Fruit fly (Drosophila melanogaster) whole organism, embryonic: ENCODE measurements around the gene CG4278.

ENCODE experiments used
- Atf-2 ChIP-seq: fragments of 200-800 bp; sonication (Bioruptor generic); optimal IDR thresholded peaks from 2 replicates; lab custom pipeline; 2016; ENCODE audit warnings: missing biosample characterization, missing genetic modification characterization
- BEAF-32 ChIP-seq: fragments of 200-800 bp; sonication (Bioruptor generic); optimal IDR thresholded peaks from 3 replicates; lab custom pipeline; 2017; ENCODE audit warnings: missing biosample characterization, missing genetic modification characterization, mild to moderate bottlenecking, moderate library complexity, missing genetic modification reagents
- Blimp-1 ChIP-seq: fragments of 200-800 bp; sonication (Bioruptor generic); optimal IDR thresholded peaks from 3 replicates; lab custom pipeline; 2018; ENCODE audit warnings: missing biosample characterization, missing genetic modification characterization, mild to moderate bottlenecking, moderate library complexity, missing genetic modification reagents
- CG10321 ChIP-seq: fragments of 200-800 bp; sonication (Bioruptor generic); IDR thresholded peaks from 2 replicates; pipeline ENCODE4 v1.3.6; 2022; ENCODE audit warnings: missing biosample characterization, missing genetic modification characterization
- CG10654 ChIP-seq: fragments of 200-800 bp; sonication (Bioruptor generic); optimal IDR thresholded peaks from 2 replicates; lab custom pipeline; 2016; ENCODE audit warnings: missing biosample characterization, missing genetic modification characterization
- CG11456 ChIP-seq: fragments of 200-800 bp; sonication (Bioruptor generic); IDR thresholded peaks from 3 replicates; pipeline ENCODE4 v1.3.6; 2022; ENCODE audit warnings: missing biosample characterization, missing genetic modification characterization
- CG12155 ChIP-seq: fragments of 200-800 bp; sonication (Bioruptor generic); optimal IDR thresholded peaks from 3 replicates; lab custom pipeline; 2016; ENCODE audit warnings: missing biosample characterization, missing genetic modification characterization
- CG13424 ChIP-seq: fragments of 200-800 bp; sonication (Bioruptor generic); optimal IDR thresholded peaks from 2 replicates; lab custom pipeline; 2019; ENCODE audit warnings: missing biosample characterization, mild to moderate bottlenecking, missing genetic modification characterization, moderate library complexity
- CG14965 ChIP-seq: fragments of 200-800 bp; sonication (Bioruptor generic); optimal IDR thresholded peaks from 2 replicates; lab custom pipeline; 2016; ENCODE audit warnings: missing biosample characterization, missing genetic modification characterization, borderline replicate concordance
- CG15269 ChIP-seq: fragments of 200-800 bp; sonication (Bioruptor generic); optimal IDR thresholded peaks from 2 replicates; lab custom pipeline; 2018; ENCODE audit warnings: missing biosample characterization, mild to moderate bottlenecking, missing genetic modification characterization, moderate library complexity
- CG1647 ChIP-seq: fragments of 200-800 bp; sonication (Bioruptor generic); optimal IDR thresholded peaks from 3 replicates; lab custom pipeline; 2016; ENCODE audit warnings: missing biosample characterization, missing genetic modification characterization
- CG17385 ChIP-seq: fragments of 200-800 bp; sonication (Bioruptor generic); optimal IDR thresholded peaks from 3 replicates; lab custom pipeline; 2018; ENCODE audit warnings: missing biosample characterization, mild to moderate bottlenecking, missing genetic modification characterization
- CG18619 ChIP-seq: fragments of 200-800 bp; sonication (Bioruptor generic); optimal IDR thresholded peaks from 3 replicates; lab custom pipeline; 2017; ENCODE audit warnings: missing biosample characterization, mild to moderate bottlenecking, missing genetic modification characterization
- CG4328 ChIP-seq: fragments of 200-800 bp; sonication (Bioruptor generic); optimal IDR thresholded peaks from 3 replicates; lab custom pipeline; 2017; ENCODE audit warnings: missing biosample characterization, missing genetic modification reagents, missing genetic modification characterization
- CG4617 ChIP-seq: fragments of 200-800 bp; sonication (Bioruptor generic); optimal IDR thresholded peaks from 3 replicates; lab custom pipeline; 2016; ENCODE audit warnings: missing biosample characterization, missing genetic modification characterization, borderline replicate concordance
- CG6654 ChIP-seq: fragments of 200-800 bp; sonication (Bioruptor generic); optimal IDR thresholded peaks from 2 replicates; lab custom pipeline; 2017; ENCODE audit warnings: missing biosample characterization, mild to moderate bottlenecking, missing genetic modification characterization
- CG7556 ChIP-seq: fragments of 200-800 bp; sonication (Bioruptor generic); optimal IDR thresholded peaks from 2 replicates; lab custom pipeline; 2017; ENCODE audit warnings: missing biosample characterization, mild to moderate bottlenecking, missing genetic modification characterization
- CG7839 ChIP-seq: fragments of 200-800 bp; sonication (Bioruptor generic); optimal IDR thresholded peaks from 3 replicates; lab custom pipeline; 2018; ENCODE audit warnings: missing biosample characterization, mild to moderate bottlenecking, missing genetic modification characterization, moderate library complexity
- CG7928 ChIP-seq: fragments of 200-800 bp; sonication (Bioruptor generic); optimal IDR thresholded peaks from 2 replicates; lab custom pipeline; 2017; ENCODE audit warnings: missing biosample characterization, mild to moderate bottlenecking, missing genetic modification characterization
- CG8388 ChIP-seq: fragments of 200-800 bp; sonication (Bioruptor generic); optimal IDR thresholded peaks from 2 replicates; lab custom pipeline; 2019; ENCODE audit warnings: missing biosample characterization, mild to moderate bottlenecking, missing genetic modification characterization, moderate library complexity
- CG9932 ChIP-seq: fragments of 200-800 bp; sonication (Bioruptor generic); IDR thresholded peaks from 2 replicates; pipeline ENCODE4 v1.3.6; 2022; ENCODE audit warnings: missing biosample characterization, missing genetic modification characterization
- CkIIα-i1 ChIP-seq: fragments of 200-800 bp; sonication (Bioruptor generic); IDR thresholded peaks from 2 replicates; pipeline ENCODE4 v1.3.6; 2022; ENCODE audit warnings: missing biosample characterization, missing genetic modification characterization
- Fer3 ChIP-seq: fragments of 200-800 bp; sonication (Bioruptor generic); optimal IDR thresholded peaks from 2 replicates; lab custom pipeline; 2018; ENCODE audit warnings: missing biosample characterization, mild to moderate bottlenecking, missing genetic modification characterization, moderate library complexity
- H2.0 ChIP-seq: fragments of 200-800 bp; sonication (Bioruptor generic); IDR thresholded peaks from 2 replicates; pipeline ENCODE4 v1.3.6; 2022; ENCODE audit warnings: missing biosample characterization, missing genetic modification characterization
- Hand ChIP-seq: fragments of 200-800 bp; sonication (Bioruptor generic); optimal IDR thresholded peaks from 2 replicates; lab custom pipeline; 2017; ENCODE audit warnings: mild to moderate bottlenecking, missing biosample characterization, missing genetic modification reagents, missing genetic modification characterization
- Hr78 ChIP-seq, 2 experiments: fragments of 200-800 bp in 1 of 2; fragments of >200 bp in 1 of 2; sonication (Bioruptor generic) in 1 of 2; optimal IDR thresholded peaks; 2 replicates each; lab custom pipeline; 2017 to 2019; ENCODE audit warnings: missing biosample characterization in 2 of 2, missing genetic modification characterization in 2 of 2, mild to moderate bottlenecking in 1 of 2, moderate library complexity in 1 of 2
- Kr ChIP-seq: fragments of 200-800 bp; sonication (Bioruptor generic); optimal IDR thresholded peaks from 2 replicates; lab custom pipeline; 2017; ENCODE audit warnings: missing biosample characterization, mild to moderate bottlenecking, missing genetic modification characterization
- Mes4 ChIP-seq: fragments of 200-800 bp; sonication (Bioruptor generic); optimal IDR thresholded peaks from 2 replicates; lab custom pipeline; 2016; ENCODE audit warnings: missing biosample characterization, missing genetic modification characterization
- Ptx1 ChIP-seq: fragments of 200-800 bp; sonication (Bioruptor generic); IDR thresholded peaks from 2 replicates; pipeline ENCODE4 v1.3.6; 2022; ENCODE audit warnings: missing biosample characterization, missing genetic modification characterization
- Stat92E ChIP-seq, 3 experiments: fragments of >200 bp in 2 of 3; fragments of 200-800 bp in 1 of 3; sonication (Bioruptor generic) in 1 of 3; optimal IDR thresholded peaks; 2 replicates each; lab custom pipeline; 2017 to 2019; ENCODE audit warnings: missing biosample characterization in 3 of 3, missing genetic modification characterization in 3 of 3, mild to moderate bottlenecking in 1 of 3, moderate library complexity in 1 of 3
- ato ChIP-seq: fragments of 200-800 bp; sonication (Bioruptor generic); IDR thresholded peaks from 2 replicates; pipeline ENCODE4 v1.3.6; 2022; ENCODE audit warnings: missing biosample characterization, missing genetic modification characterization; ENCODE audit not compliant: partially characterized antibody
- bigmax ChIP-seq: fragments of 200-800 bp; sonication (Bioruptor generic); optimal IDR thresholded peaks from 2 replicates; lab custom pipeline; 2018; ENCODE audit warnings: missing biosample characterization, mild to moderate bottlenecking, missing genetic modification characterization
- btn ChIP-seq: fragments of 200-800 bp; sonication (Bioruptor generic); optimal IDR thresholded peaks from 2 replicates; lab custom pipeline; 2016; ENCODE audit warnings: missing biosample characterization, missing genetic modification characterization
- chif ChIP-seq, 2 experiments: fragments of 200-800 bp; sonication (Bioruptor generic); optimal IDR thresholded peaks; 3 replicates each; lab custom pipeline; 2016; ENCODE audit warnings: missing biosample characterization in 2 of 2, missing genetic modification characterization in 2 of 2
- chinmo ChIP-seq: fragments of 200-800 bp; sonication (Bioruptor generic); IDR thresholded peaks from 4 replicates; pipeline ENCODE4 v1.3.6; 2022; ENCODE audit warnings: missing biosample characterization, missing genetic modification characterization; ENCODE audit not compliant: partially characterized antibody
- chn ChIP-seq: fragments of 200-800 bp; sonication (Bioruptor generic); optimal IDR thresholded peaks from 2 replicates; lab custom pipeline; 2016; ENCODE audit warnings: missing biosample characterization, missing genetic modification characterization
- insv ChIP-seq, 2 experiments: fragments of 200-800 bp; sonication (Bioruptor generic); optimal IDR thresholded peaks; 3 replicates each; lab custom pipeline; 2016 to 2018; ENCODE audit warnings: missing biosample characterization in 2 of 2, missing genetic modification characterization in 2 of 2
- jumu ChIP-seq: fragments of 200-800 bp; sonication (Bioruptor generic); optimal IDR thresholded peaks from 3 replicates; lab custom pipeline; 2016; ENCODE audit warnings: missing biosample characterization, missing genetic modification characterization
- lilli ChIP-seq: fragments of 200-800 bp; sonication (Bioruptor generic); optimal IDR thresholded peaks from 3 replicates; lab custom pipeline; 2016; ENCODE audit warnings: missing biosample characterization, missing genetic modification characterization
- lmd ChIP-seq: fragments of 200-800 bp; sonication (Bioruptor generic); IDR thresholded peaks from 2 replicates; pipeline ENCODE4 v1.3.6; 2022; ENCODE audit warnings: missing biosample characterization, missing genetic modification characterization
- lola ChIP-seq, 3 experiments: fragments of >200 bp in 2 of 3; fragments of 200-800 bp in 1 of 3; sonication (Bioruptor generic) in 1 of 3; optimal IDR thresholded peaks; 2 replicates each; lab custom pipeline; 2017 to 2019; ENCODE audit warnings: missing biosample characterization in 3 of 3, missing genetic modification characterization in 3 of 3, mild to moderate bottlenecking in 1 of 3, moderate library complexity in 1 of 3
- lov ChIP-seq, 2 experiments: fragments of 200-800 bp in 1 of 2; fragments of >200 bp in 1 of 2; sonication (Bioruptor generic) in 1 of 2; IDR thresholded peaks in 1 of 2; optimal IDR thresholded peaks in 1 of 2; 2 replicates in 1 of 2; 3 replicates in 1 of 2; pipeline versions ENCODE4 v1.3.6 to Lab custom; 2017 to 2022; ENCODE audit warnings: missing biosample characterization in 1 of 2, missing genetic modification characterization in 1 of 2
- prd ChIP-seq, 3 experiments: fragments of >200 bp in 2 of 3; fragments of 200-800 bp in 1 of 3; sonication (Bioruptor generic) in 1 of 3; optimal IDR thresholded peaks in 2 of 3; IDR thresholded peaks in 1 of 3; 2 replicates in 2 of 3; 3 replicates in 1 of 3; pipeline versions ENCODE4 v1.3.6 to Lab custom; 2017 to 2022; ENCODE audit warnings: missing biosample characterization in 1 of 3, missing genetic modification characterization in 1 of 3
- repo ChIP-seq: fragments of 200-800 bp; sonication (Bioruptor generic); optimal IDR thresholded peaks from 2 replicates; lab custom pipeline; 2016; ENCODE audit warnings: missing biosample characterization, missing genetic modification characterization
- scrt ChIP-seq: fragments of 200-800 bp; sonication (Bioruptor generic); optimal IDR thresholded peaks from 2 replicates; lab custom pipeline; 2018; ENCODE audit warnings: missing biosample characterization, mild to moderate bottlenecking, missing genetic modification characterization, moderate library complexity
- sim ChIP-seq: fragments of 200-800 bp; sonication (Bioruptor generic); IDR thresholded peaks from 2 replicates; pipeline ENCODE4 v1.3.6; 2022; ENCODE audit warnings: missing biosample characterization, missing genetic modification characterization
- unpg ChIP-seq: fragments of 200-800 bp; sonication (Bioruptor generic); optimal IDR thresholded peaks from 3 replicates; lab custom pipeline; 2018; ENCODE audit warnings: missing biosample characterization, mild to moderate bottlenecking, missing genetic modification characterization, moderate library complexity
- zf30C ChIP-seq: fragments of 200-800 bp; sonication (Bioruptor generic); optimal IDR thresholded peaks from 3 replicates; lab custom pipeline; 2018; ENCODE audit warnings: missing biosample characterization, mild to moderate bottlenecking, missing genetic modification characterization

CG4278 gene

DNA sequence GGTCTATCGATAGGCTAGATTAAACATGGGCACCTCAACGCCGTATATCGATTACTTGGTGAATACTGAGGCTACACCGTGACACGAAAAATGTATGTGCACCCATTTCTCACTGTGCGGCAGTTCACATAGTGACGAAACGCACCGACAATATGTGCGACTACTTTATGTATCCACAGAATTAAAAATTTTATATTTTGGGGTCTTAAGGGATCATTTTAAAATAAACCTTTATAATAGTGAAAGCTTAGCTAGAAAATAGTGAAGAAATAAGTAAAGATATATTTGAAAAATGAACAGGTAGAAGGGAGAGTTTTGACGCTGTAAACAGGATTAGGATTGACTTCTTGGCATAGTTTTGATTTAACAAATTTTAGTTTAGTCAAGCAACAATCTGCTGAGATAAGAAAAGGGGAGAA lies 2.2 kb downstream of the CG4278 start, which contains the start of gene mRpL4 (continued):
- TF ChIP-seq Atf-2 (GFP tag; lab: Kevin White, UChicago) = peak; percentile 40
- TF ChIP-seq bigmax = no peak
- TF ChIP-seq Fer3 (tag; lab: Kevin White, UChicago) = peak; percentile 54
- TF ChIP-seq Ptx1 = peak; percentile 75
- peak; percentile 71 for TF ChIP-seq CG12155 (GFP tag; lab: Kevin White, UChicago)
- peak; percentile 49 for TF ChIP-seq CG8388 (GFP tag; lab: Kevin White, UChicago)
- peak; percentile 94 for TF ChIP-seq BEAF-32 (GFP tag; lab: Kevin White, UChicago)
- no peak for TF ChIP-seq CG7928
- no peak for TF ChIP-seq Stat92E (GFP tag; optimal IDR thresholded peaks at IDR 0.05; lab: Kevin White, UChicago)
- TF ChIP-seq CG17385 (GFP tag; lab: Kevin White, UChicago) = peak; percentile 40
- TF ChIP-seq CG15269 (tag; lab: Kevin White, UChicago) = no peak
- TF ChIP-seq CG1647 (GFP tag; lab: Kevin White, UChicago) = peak; percentile 46
- TF ChIP-seq CG6654 (GFP tag; lab: Kevin White, UChicago) = no peak
- TF ChIP-seq scrt (GFP tag; lab: Kevin White, UChicago) = no peak
- no peak for TF ChIP-seq CG14965 (GFP tag; lab: Kevin White, UChicago)
- TF ChIP-seq CG4328 (GFP tag; lab: Kevin White, UChicago) = peak; percentile 6
- TF ChIP-seq CG10654 (GFP tag; lab: Kevin White, UChicago) = peak; percentile 69
- no peak for TF ChIP-seq zf30C (GFP tag; lab: Kevin White, UChicago)
- peak; percentile 99 for TF ChIP-seq ato (GFP tag; lab: Robert Waterston, UW)
- peak; percentile 76 for TF ChIP-seq lmd
- TF ChIP-seq CG9932 (GFP tag; lab: Robert Waterston, UW) = peak; percentile 87
- no peak for TF ChIP-seq CkIIα-i1
- TF ChIP-seq Blimp-1 (GFP tag; lab: Kevin White, UChicago) = no peak
- TF ChIP-seq Hr78 (GFP tag; optimal IDR thresholded peaks at IDR 0.05; lab: Kevin White, UChicago) = no peak
- peak; percentile 89 for TF ChIP-seq CG4617 (GFP tag; lab: Kevin White, UChicago)
- no peak for TF ChIP-seq CG7839 (tag; lab: Kevin White, UChicago)
- TF ChIP-seq Hand (GFP tag; lab: Kevin White, UChicago) = no peak
- no peak for TF ChIP-seq btn (GFP tag; lab: Kevin White, UChicago)
- TF ChIP-seq CG11456 (GFP tag; lab: Robert Waterston, UW) = no peak; the same call in 2 of the 3 replicates
- peak; percentile 80 for TF ChIP-seq chn
- no peak for TF ChIP-seq prd (optimal IDR thresholded peaks at IDR 0.05; lab: Kevin White, UChicago)
- peak; percentile 81; the same call in 2 of the 3 replicates for TF ChIP-seq prd (GFP tag; IDR thresholded peaks at IDR 0.05; lab: Robert Waterston, UW)
- TF ChIP-seq CG10321 (GFP tag; lab: Robert Waterston, UW) = no peak
- peak in 1 of 3 experiments; percentile 47 for TF ChIP-seq lola (GFP tag; optimal IDR thresholded peaks at IDR 0.05; lab: Kevin White, UChicago)
- no peak for TF ChIP-seq Kr (GFP tag; lab: Kevin White, UChicago)
- peak; percentile 45 for TF ChIP-seq H2.0 (GFP tag; lab: Robert Waterston, UW)
- TF ChIP-seq sim (GFP tag; lab: Robert Waterston, UW) = no peak
- peak; percentile 60 for TF ChIP-seq unpg
- peak; percentile 48 for TF ChIP-seq CG13424
- TF ChIP-seq lov (optimal IDR thresholded peaks at IDR 0.05; lab: Kevin White, UChicago) = no peak
- peak; percentile 58; the same call in 1 of the 3 replicates for TF ChIP-seq lov (GFP tag; IDR thresholded peaks at IDR 0.05; lab: Robert Waterston, UW)
- TF ChIP-seq repo = peak; percentile 24
- no peak for TF ChIP-seq CG7556 (GFP tag; lab: Kevin White, UChicago)
- peak; percentile 87 for TF ChIP-seq lilli (GFP tag; lab: Kevin White, UChicago)
- peak; percentile 83 for TF ChIP-seq jumu (GFP tag; lab: Kevin White, UChicago)
- peak; percentile 51 to 73 for TF ChIP-seq chif (GFP tag; optimal IDR thresholded peaks at IDR 0.05; lab: Kevin White, UChicago)
- TF ChIP-seq Mes4 (GFP tag; lab: Kevin White, UChicago) = peak; percentile 36
- peak; percentile 98 for TF ChIP-seq chinmo (GFP tag; lab: Robert Waterston, UW)
- no peak for TF ChIP-seq CG18619
- no peak for TF ChIP-seq insv (GFP tag; optimal IDR thresholded peaks at IDR 0.05; lab: Kevin White, UChicago)
